Fruit fly (Drosophila melanogaster) Kc167 (cell line): ENCODE measurements around the gene CG18170.

Source experiments
- Myc ChIP-seq: fragments of >200 bp; optimal IDR thresholded peaks from 2 replicates; lab custom pipeline; 2017; ENCODE audit warnings: missing external identifiers
- Sin3A ChIP-seq: fragments of >200 bp; optimal IDR thresholded peaks from 2 replicates; lab custom pipeline; 2018; ENCODE audit warnings: missing external identifiers
- h ChIP-seq: fragments of >200 bp; optimal IDR thresholded peaks from 3 replicates; lab custom pipeline; 2018; ENCODE audit warnings: missing external identifiers
- insv ChIP-seq: fragments of >200 bp; optimal IDR thresholded peaks from 3 replicates; lab custom pipeline; 2018; ENCODE audit warnings: missing external identifiers
- psq ChIP-seq: fragments of >200 bp; optimal IDR thresholded peaks from 2 replicates; lab custom pipeline; 2017; ENCODE audit warnings: missing external identifiers
- ttk ChIP-seq: sonication (Bioruptor generic); optimal IDR thresholded peaks from 2 replicates; lab custom pipeline; 2017; ENCODE audit warnings: missing external identifiers

CG18170 gene

DNA sequence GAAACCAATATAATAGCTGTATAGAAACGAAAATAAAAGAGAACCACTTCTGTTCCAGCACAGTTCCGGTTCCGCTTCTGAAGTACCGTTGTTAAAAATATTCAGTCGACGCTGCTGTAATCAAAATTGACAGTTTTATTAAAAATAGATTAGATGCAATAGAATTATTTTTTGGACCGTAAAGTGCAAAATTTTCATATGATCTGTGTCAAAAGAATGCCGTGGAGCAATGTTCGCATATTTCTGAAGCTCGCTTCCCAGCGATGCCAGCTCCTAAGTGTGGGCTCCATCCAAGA, at the start of gene CG18170, which contains the start of gene CG33791:
Gene CG18170, plus strand, starts transcription at position 122 of the 296 bp plus-strand sequence.
Gene CG33791, plus strand, starts transcription at position 122 of the 296 bp plus-strand sequence.
- no peak for TF ChIP-seq h (lab: Kevin White, UChicago)
- no peak for TF ChIP-seq insv
- no peak for TF ChIP-seq ttk (lab: Kevin White, UChicago)
- TF ChIP-seq Myc (lab: Kevin White, UChicago) = no peak
- no peak for TF ChIP-seq Sin3A
- no peak for TF ChIP-seq psq (lab: Kevin White, UChicago)

dm6 chr3L:1553193-1553592, 49.6 kb upstream of the CG18170 start, which contains the start of gene Pcyt2:
Pcyt2 (plus strand) TSS chr3L:1553493.
- no peak for TF ChIP-seq ttk (lab: Kevin White, UChicago)
- no peak for TF ChIP-seq h (lab: Kevin White, UChicago)
- no peak for TF ChIP-seq insv
- TF ChIP-seq Myc (lab: Kevin White, UChicago) = no peak
- TF ChIP-seq Sin3A = no peak
- no peak for TF ChIP-seq psq (lab: Kevin White, UChicago)

DNA sequence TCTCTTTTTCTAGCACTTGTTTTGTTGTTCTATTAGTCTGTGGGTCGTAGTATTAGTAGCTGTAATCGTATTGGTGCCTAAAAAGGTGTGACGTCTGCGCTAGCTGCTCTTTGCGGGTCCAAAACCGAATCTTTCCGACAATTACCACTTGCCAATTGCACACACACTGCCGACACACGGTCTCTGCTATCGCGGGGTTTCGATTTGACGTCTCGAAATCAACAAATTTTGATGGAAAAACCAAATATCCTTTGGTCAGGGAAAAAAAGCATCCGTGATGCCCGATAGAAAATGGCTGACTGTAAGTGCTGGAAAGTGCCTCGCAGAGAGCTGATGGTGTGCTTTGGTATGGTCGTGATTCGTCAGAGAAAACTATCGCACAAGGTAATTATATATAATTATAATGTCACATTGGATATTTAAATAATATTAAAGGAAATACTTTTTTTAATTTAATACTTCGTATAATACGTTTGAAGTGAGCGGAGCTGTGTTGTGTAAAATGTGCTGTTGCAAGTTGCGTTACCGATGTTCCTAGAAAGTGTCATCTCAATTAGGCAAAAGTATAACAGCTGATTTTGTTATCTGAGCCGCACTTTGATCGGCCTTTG, 44.5 kb upstream of the CG18170 start, which contains the start of the genes Pex10 and CG12099:
Gene Pex10, plus strand, starts transcription at position 51 of the 611 bp plus-strand sequence.
Gene CG12099, minus strand, starts transcription at position 307 of the 611 bp plus-strand sequence.
- TF ChIP-seq psq (lab: Kevin White, UChicago) = no peak
- TF ChIP-seq Sin3A = no peak
- TF ChIP-seq insv = no peak
- TF ChIP-seq ttk (lab: Kevin White, UChicago) = no peak
- no peak for TF ChIP-seq Myc (lab: Kevin White, UChicago)
- TF ChIP-seq h (lab: Kevin White, UChicago) = no peak

- TF ChIP-seq Myc (lab: Kevin White, UChicago) (no peak), psq (lab: Kevin White, UChicago) (no peak), h (lab: Kevin White, UChicago) (no peak), ttk (lab: Kevin White, UChicago) (no peak), insv (no peak), Sin3A (no peak)
Measured at dm6 chr3L:1565092-1565491, 37.7 kb upstream of the CG18170 start, which contains the start of gene CG12003. CG12003 (plus strand) TSS chr3L:1565392.

dm6 chr3L:1568225-1569161, 34.3 kb upstream of the CG18170 start, which contains the start of gene CG7879:
CG7879 (minus strand) TSS chr3L:1568608.
- TF ChIP-seq h (lab: Kevin White, UChicago) (no peak), Sin3A (no peak), ttk (lab: Kevin White, UChicago) (no peak), psq (lab: Kevin White, UChicago) (no peak), Myc (lab: Kevin White, UChicago) (no peak), insv (no peak)

DNA sequence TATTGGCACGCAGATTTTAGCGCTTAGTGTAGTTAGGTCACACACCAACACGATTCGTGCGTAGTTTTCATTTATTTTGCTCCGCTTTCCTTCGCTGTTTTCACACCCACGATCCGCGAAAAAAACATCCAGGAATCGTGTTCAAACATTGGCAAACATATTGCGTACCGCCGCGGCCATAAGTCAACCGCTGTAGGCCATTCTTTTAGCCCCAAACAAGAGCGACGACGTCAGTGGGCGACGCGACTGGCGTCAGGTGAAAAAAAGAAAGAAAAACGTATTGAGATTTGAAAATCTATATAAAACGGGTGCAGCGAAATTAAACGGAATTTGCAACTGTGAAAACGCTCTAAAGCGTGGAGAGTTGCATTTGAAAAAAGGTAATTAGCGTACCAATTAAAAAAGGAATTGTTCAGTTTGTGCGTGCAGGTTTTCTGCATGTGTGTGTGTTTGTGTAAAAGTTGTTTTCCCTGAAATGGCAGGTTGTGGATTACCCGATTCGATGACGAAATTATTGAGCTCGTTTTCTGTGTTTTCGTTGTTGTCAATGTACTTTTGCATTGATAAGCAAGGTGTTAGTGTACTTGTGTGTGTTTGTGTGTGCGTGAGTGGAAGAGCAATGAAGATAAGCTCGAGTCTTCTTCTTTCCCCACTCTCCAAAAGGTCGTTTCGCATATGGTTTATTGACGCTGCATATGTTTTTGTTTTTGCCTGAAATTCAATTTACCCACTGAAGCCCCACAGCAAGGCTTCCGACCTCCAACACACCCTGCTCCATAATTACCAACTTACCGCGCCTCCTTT, 33.4 kb upstream of the CG18170 start, which contains the start of gene Tmep:
Gene Tmep, plus strand, starts transcription at position 20 of the 804 bp plus-strand sequence.
- TF ChIP-seq ttk (lab: Kevin White, UChicago) = no peak
- no peak for TF ChIP-seq Sin3A
- TF ChIP-seq psq (lab: Kevin White, UChicago) = no peak
- TF ChIP-seq h (lab: Kevin White, UChicago) = no peak
- TF ChIP-seq Myc (lab: Kevin White, UChicago) = no peak
- no peak for TF ChIP-seq insv

- TF ChIP-seq Sin3A (no peak), h (lab: Kevin White, UChicago) (no peak), Myc (lab: Kevin White, UChicago) (no peak), psq (lab: Kevin White, UChicago) (no peak)
Measured at dm6 chr3L:1569966-1570276, 32.8 kb upstream of the CG18170 start.

- TF ChIP-seq ttk (lab: Kevin White, UChicago) = no peak
- no peak for TF ChIP-seq Myc (lab: Kevin White, UChicago)
- no peak for TF ChIP-seq Sin3A
- no peak for TF ChIP-seq psq (lab: Kevin White, UChicago)
- TF ChIP-seq insv = no peak
- no peak for TF ChIP-seq h (lab: Kevin White, UChicago)
Measured at dm6 chr3L:1571077-1571476, 31.7 kb upstream of the CG18170 start.

- no peak for TF ChIP-seq h (lab: Kevin White, UChicago)
- no peak for TF ChIP-seq Sin3A
- TF ChIP-seq Myc (lab: Kevin White, UChicago) = no peak
- no peak for TF ChIP-seq psq (lab: Kevin White, UChicago)
- TF ChIP-seq ttk (lab: Kevin White, UChicago) = no peak
- no peak for TF ChIP-seq insv
Measured at dm6 chr3L:1573191-1573590, 29.6 kb upstream of the CG18170 start.

- TF ChIP-seq ttk (lab: Kevin White, UChicago) = no peak
- TF ChIP-seq Myc (lab: Kevin White, UChicago) = no peak
- TF ChIP-seq insv = no peak
- TF ChIP-seq Sin3A = no peak
- TF ChIP-seq h (lab: Kevin White, UChicago) = no peak
- TF ChIP-seq psq (lab: Kevin White, UChicago) = no peak
Measured at dm6 chr3L:1575731-1576376, 26.9 kb upstream of the CG18170 start.
